Worm (Caenorhabditis elegans) whole organism, mixed stage, embryonic: ENCODE results near the gene W04E12.7.

Experiments used
- nhr-12 ChIP-seq: fragments of 150-350 bp; optimal IDR thresholded peaks from 2 replicates; lab custom pipeline; 2014; ENCODE audit warnings: missing biosample characterization, missing genetic modification characterization
- nhr-237 ChIP-seq: fragments of 150-350 bp; optimal IDR thresholded peaks from 2 replicates; lab custom pipeline; 2014; ENCODE audit warnings: missing biosample characterization, missing genetic modification characterization
- snpc-4 ChIP-seq: fragments of 150-350 bp; optimal IDR thresholded peaks from 2 replicates; lab custom pipeline; 2014; ENCODE audit warnings: missing biosample characterization, missing genetic modification characterization
- ztf-11 ChIP-seq: fragments of 150-350 bp; optimal IDR thresholded peaks from 2 replicates; lab custom pipeline; 2014; ENCODE audit warnings: missing biosample characterization, missing genetic modification characterization

DNA sequence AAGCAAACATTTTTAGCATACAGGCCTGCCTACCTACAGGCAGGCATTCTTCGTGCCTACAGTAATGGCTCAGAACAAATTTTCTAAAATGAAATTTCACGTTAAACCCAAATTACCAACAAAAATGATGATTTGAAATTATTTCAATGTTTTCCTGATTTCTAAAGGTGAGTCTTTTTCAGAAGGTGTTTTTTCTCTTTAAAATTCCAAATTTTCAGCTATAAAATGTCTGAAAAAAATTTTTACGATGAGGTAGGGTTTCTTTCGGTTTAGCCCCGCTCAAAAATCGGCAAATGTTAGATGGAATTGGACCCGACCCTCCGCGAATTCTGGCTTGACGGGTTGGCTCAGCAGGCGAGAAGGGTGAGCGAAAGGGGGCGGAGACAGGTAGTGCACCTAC, 8.5 kb upstream of the W04E12.7 start, which contains the start of gene W04E12.5:
- TF ChIP-seq ztf-11 (tag; lab: Kevin White, UChicago) (no peak), nhr-12 (tag; lab: Kevin White, UChicago) (no peak), snpc-4 (tag; lab: Kevin White, UChicago) (no peak), nhr-237 (tag; lab: Kevin White, UChicago) (no peak)
